Fruit fly (Drosophila melanogaster): ENCODE measurements around the gene CG8861.

Gene CG8861

DNA sequence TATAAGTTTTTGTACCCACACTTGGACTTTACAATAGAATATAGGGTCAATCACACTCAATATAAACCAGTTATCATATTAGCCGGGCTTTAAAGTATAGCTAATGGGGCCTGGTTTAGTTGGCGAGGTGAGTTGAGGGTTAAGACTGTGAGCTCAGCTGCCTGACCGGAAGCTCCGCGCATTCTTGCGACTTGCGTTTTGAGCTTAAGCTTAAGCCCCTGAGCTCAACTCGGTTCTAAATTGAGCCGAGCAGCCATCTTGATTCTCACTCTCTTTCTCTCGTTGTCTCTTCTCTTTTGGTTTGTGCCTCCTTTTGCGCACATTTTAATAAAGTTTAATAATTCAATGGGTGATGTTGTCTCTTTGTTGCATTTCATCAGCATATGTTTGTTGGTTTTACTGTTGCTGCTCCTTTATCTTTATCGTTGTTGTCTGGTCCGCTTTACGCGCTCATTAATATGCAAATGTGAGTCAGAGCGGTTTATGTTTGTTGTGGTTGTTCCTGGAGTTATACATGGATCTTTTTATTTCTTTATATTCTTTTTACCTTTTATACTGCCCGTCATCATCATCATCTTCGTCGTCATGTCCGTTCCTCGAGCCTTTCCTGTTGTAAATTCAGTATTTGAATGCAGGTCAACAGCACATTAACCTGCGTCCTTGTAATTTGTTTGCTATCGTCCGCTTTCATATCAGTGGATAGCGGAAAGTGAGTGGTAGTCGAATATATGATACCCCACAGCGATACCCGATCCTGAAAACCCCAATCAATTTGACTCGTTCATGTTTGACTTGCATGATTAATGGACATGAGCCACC, 22.5 kb upstream of the CG8861 start:
- TF ChIP-seq ttk (optimal IDR thresholded peaks at IDR 0.05) (no peak), insv (optimal IDR thresholded peaks at IDR 0.05) (no peak), Myc (optimal IDR thresholded peaks at IDR 0.05) (no peak), h (optimal IDR thresholded peaks at IDR 0.05) (no peak), Sin3A (optimal IDR thresholded peaks at IDR 0.05) (no peak), psq (optimal IDR thresholded peaks at IDR 0.05) (no peak)

DNA sequence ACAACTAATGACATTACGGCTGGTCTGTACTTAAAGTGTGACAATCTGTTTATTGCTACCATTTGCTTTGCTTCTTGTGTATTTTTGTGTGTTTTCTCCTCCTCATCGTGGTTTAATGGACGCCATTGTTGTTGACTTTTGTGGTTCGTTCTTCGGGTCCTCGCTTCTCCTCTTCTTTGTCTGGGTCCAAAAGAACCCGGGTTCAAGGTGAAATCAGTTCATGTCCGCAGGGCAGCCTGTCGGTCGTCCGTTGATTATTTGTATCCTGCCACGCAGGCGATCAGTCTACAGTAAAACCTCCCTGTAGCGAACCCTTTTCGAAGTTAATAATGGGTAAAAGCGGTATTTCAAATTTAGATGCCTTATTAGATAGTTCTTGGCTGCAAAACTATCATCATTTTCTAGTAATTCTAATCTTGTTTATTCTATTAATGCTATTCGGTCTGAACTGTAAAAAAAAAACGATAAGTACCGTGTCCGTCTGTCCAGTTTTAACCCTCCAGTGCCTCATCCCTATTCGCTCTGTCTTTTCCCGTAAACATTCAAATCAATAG, 21.0 kb upstream of the CG8861 start:
- no peak for TF ChIP-seq h (optimal IDR thresholded peaks at IDR 0.05)
- no peak for TF ChIP-seq Sin3A (optimal IDR thresholded peaks at IDR 0.05)
- TF ChIP-seq Myc (optimal IDR thresholded peaks at IDR 0.05) = no peak
- TF ChIP-seq ttk (optimal IDR thresholded peaks at IDR 0.05) = no peak
- no peak for TF ChIP-seq psq (optimal IDR thresholded peaks at IDR 0.05)
- TF ChIP-seq insv (optimal IDR thresholded peaks at IDR 0.05) = no peak

DNA sequence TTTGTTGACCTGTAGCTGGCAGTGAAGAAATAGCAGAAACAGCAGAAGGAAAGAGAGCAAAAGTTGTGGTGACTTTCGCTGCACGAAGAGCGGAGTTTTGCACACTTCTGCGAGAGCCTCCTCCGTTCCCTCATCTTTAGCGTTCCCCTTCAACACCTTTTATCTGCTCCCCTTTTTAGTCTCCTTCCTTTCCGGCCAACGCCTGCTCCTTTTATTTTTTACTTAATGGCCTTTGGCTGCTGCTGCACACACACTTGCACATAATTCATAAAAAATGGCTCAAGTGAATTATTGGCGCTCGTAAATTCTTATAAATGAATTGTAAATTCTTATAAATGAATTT, 20.0 kb upstream of the CG8861 start:
- TF ChIP-seq insv (optimal IDR thresholded peaks at IDR 0.05) (no peak), h (optimal IDR thresholded peaks at IDR 0.05) (no peak), Sin3A (optimal IDR thresholded peaks at IDR 0.05) (no peak), Myc (optimal IDR thresholded peaks at IDR 0.05) (no peak), psq (optimal IDR thresholded peaks at IDR 0.05) (no peak), ttk (optimal IDR thresholded peaks at IDR 0.05) (no peak)

dm6 chr3R:9347702-9348378, 19.5 kb upstream of the CG8861 start:
- TF ChIP-seq Sin3A (optimal IDR thresholded peaks at IDR 0.05) (no peak), insv (optimal IDR thresholded peaks at IDR 0.05) (no peak), Myc (optimal IDR thresholded peaks at IDR 0.05) (no peak), ttk (optimal IDR thresholded peaks at IDR 0.05) (no peak), psq (optimal IDR thresholded peaks at IDR 0.05) (no peak), h (optimal IDR thresholded peaks at IDR 0.05) (no peak)

DNA sequence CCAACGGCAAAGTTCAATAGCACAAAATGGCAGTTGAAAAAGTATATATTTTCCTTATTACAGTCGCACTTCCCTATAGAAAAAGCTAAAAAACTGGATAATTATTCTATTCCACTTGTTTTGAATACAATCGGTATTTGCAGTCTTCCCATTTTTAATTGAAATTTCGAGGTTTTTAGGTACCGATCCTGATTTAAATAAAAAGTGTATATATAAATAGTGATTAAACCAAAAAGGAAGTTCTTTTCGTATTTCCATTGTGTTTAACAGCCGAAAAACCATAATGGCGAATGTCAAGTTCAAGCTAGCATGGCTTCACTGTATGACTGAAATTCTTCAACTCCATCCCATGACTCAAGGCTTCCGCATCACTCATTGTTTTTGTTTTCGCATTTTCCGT, 18.2 kb upstream of the CG8861 start:
- TF ChIP-seq psq (optimal IDR thresholded peaks at IDR 0.05) = no peak
- no peak for TF ChIP-seq ttk (optimal IDR thresholded peaks at IDR 0.05)

DNA sequence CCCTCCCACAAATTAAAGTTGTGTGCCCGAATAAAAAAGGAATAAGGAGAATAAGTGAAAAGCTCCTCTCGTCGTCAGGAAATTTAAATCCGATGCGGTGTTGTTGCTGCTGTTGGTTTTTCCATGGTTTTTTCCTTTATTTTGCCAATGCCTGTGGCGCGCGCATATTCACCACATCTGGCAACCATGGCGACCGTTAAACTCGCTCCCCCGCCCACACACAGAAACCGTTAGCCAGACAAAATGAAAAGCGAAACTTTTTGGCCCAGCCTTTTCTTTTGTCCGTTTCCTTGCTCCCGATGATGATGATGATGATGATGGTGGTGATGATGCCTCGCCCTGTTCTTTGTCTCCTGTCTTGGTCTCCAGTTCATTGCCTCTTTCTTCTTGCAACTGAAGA, 17.6 kb upstream of the CG8861 start:
- TF ChIP-seq Sin3A (optimal IDR thresholded peaks at IDR 0.05) (no peak), psq (optimal IDR thresholded peaks at IDR 0.05) (no peak), ttk (optimal IDR thresholded peaks at IDR 0.05) (no peak), insv (optimal IDR thresholded peaks at IDR 0.05) (no peak), Myc (optimal IDR thresholded peaks at IDR 0.05) (no peak), h (optimal IDR thresholded peaks at IDR 0.05) (no peak)

dm6 chr3R:9344791-9345208, 16.5 kb upstream of the CG8861 start:
- TF ChIP-seq Myc (optimal IDR thresholded peaks at IDR 0.05) (no peak), insv (optimal IDR thresholded peaks at IDR 0.05) (no peak), ttk (optimal IDR thresholded peaks at IDR 0.05) (no peak), h (optimal IDR thresholded peaks at IDR 0.05) (no peak), psq (optimal IDR thresholded peaks at IDR 0.05) (no peak), Sin3A (optimal IDR thresholded peaks at IDR 0.05) (no peak)

DNA sequence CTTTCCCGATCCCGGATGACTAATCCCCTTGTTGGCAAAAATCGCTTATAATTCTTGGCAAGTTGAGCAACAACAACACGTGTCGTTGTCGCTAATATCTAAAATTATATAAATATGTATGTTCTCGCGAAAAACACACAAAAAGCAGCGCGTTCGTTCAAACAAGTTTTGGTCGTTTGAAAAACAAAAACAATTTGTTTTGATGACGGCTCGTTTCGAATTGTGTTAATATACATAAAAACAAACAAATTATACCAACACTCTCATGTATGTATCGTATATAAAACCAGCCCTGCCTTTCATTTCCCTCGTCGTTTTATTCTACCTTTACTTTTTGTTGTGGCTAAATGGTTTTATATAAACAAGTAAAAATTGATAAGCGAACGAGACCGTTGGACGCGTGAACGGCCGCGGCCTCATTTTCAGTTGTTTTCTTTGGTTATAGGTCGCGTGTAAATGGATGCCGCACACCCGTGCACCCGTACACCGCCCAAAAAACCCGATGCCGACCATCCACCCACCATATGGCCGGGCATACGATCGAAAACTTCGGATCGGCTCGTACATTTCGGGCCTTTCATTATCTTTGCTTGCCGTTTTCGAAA, 16.0 kb upstream of the CG8861 start:
- TF ChIP-seq h (optimal IDR thresholded peaks at IDR 0.05) (no peak), insv (optimal IDR thresholded peaks at IDR 0.05) (no peak)

DNA sequence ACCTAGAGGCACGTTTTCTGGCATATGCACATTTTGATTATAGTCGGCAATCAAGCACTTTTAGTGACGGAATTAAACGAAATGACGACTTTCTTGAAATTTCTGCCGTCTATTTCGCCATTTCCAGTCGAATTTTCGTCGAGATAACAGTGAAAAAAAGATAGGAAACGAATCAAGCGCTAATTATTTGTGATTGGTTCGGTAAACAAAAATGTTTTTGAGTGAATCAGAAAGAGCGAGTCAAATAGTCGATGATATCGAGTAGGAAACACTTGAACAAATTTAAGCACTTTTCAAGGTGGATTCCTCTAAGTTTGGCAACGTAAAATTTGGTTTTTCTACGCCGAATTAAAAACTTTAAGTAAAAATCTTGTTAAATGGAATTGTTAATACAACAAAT, 15.3 kb upstream of the CG8861 start:
- TF ChIP-seq h (optimal IDR thresholded peaks at IDR 0.05) (no peak), ttk (optimal IDR thresholded peaks at IDR 0.05) (no peak), Sin3A (optimal IDR thresholded peaks at IDR 0.05) (no peak), psq (optimal IDR thresholded peaks at IDR 0.05) (no peak), insv (optimal IDR thresholded peaks at IDR 0.05) (no peak), Myc (optimal IDR thresholded peaks at IDR 0.05) (no peak)

- no peak for TF ChIP-seq psq (optimal IDR thresholded peaks at IDR 0.05)
- TF ChIP-seq ttk (optimal IDR thresholded peaks at IDR 0.05) = no peak
- no peak for TF ChIP-seq Sin3A (optimal IDR thresholded peaks at IDR 0.05)
- no peak for TF ChIP-seq Myc (optimal IDR thresholded peaks at IDR 0.05)
- TF ChIP-seq insv (optimal IDR thresholded peaks at IDR 0.05) = no peak
- TF ChIP-seq h (optimal IDR thresholded peaks at IDR 0.05) = no peak
Measured at dm6 chr3R:9343022-9343587, 14.8 kb upstream of the CG8861 start.

DNA sequence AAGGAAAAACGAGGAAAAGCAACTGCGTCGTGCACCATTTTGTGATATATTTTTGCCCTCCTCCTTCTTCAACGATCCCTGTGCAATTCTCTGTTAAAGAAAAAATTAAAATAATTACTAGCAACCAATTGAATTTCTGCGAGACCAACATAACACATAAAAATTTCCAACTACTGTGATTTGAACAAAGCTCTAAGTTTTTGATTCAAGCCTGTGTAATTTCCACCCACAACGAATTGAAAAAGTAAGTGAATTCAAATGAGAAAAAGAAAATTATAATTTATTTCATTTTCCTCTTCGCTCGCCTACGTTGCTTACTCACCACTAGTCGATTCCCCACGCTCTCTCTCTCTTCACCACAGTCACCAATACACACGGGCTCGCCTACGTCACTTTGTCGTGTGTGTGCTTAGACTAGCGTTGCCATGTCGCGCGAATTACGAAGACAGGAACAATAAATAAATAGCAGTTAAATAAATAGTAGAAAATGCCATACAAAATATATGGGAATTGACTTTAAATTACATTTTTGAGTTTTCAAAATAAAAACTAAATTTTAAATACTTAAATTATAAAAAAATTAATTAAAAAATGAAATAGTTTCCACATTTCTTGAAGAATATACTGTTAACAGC, 14.1 kb upstream of the CG8861 start:
- no peak for TF ChIP-seq Sin3A (optimal IDR thresholded peaks at IDR 0.05)
- TF ChIP-seq Myc (optimal IDR thresholded peaks at IDR 0.05) = no peak
